Worm (Caenorhabditis elegans) whole organism, early embryonic: ENCODE measurements around the gene bmk-1.
A peak's percentile ranks its signal among the peaks of the same experiment; 100 is the strongest.

Source experiments
- B0310.2 ChIP-seq: sonication (generic microtip); optimal IDR thresholded peaks from 2 replicates; lab custom pipeline; 2016; ENCODE audit warnings: mild to moderate bottlenecking, missing genetic modification characterization, missing compliant biosample characterization
- F13C5.2 ChIP-seq: sonication (generic microtip); optimal IDR thresholded peaks from 2 replicates; lab custom pipeline; 2017; ENCODE audit warnings: mild to moderate bottlenecking, missing genetic modification characterization, inconsistent platforms, missing compliant biosample characterization
- aly-1 ChIP-seq: sonication (generic microtip); optimal IDR thresholded peaks from 2 replicates; lab custom pipeline; 2016; ENCODE audit warnings: missing genetic modification characterization, missing compliant biosample characterization
- ama-1 ChIP-seq: fragments of 150-350 bp; optimal IDR thresholded peaks from 2 replicates; lab custom pipeline; 2014
- ceh-13 ChIP-seq: fragments of 200-800 bp; sonication (Bioruptor generic); optimal IDR thresholded peaks from 2 replicates; lab custom pipeline; 2018; ENCODE audit warnings: mild to moderate bottlenecking, missing genetic modification characterization, missing compliant biosample characterization
- ceh-36 ChIP-seq: sonication (generic microtip); optimal IDR thresholded peaks from 2 replicates; lab custom pipeline; 2016; ENCODE audit warnings: missing genetic modification characterization, inconsistent platforms, missing compliant biosample characterization
- ets-7 ChIP-seq: sonication (generic microtip); optimal IDR thresholded peaks from 2 replicates; lab custom pipeline; 2016; ENCODE audit warnings: missing genotype, missing genetic modification characterization, missing compliant biosample characterization
- flt-1 ChIP-seq: fragments of 200-800 bp; sonication (Bioruptor generic); IDR thresholded peaks from 2 replicates; pipeline ENCODE4 v1.3.6; 2022; ENCODE audit warnings: missing genetic modification characterization, missing compliant biosample characterization
- hmbx-1 ChIP-seq: sonication (generic microtip); optimal IDR thresholded peaks from 2 replicates; lab custom pipeline; 2016; ENCODE audit warnings: mild to moderate bottlenecking, missing genetic modification characterization, missing compliant biosample characterization
- hmg-4 ChIP-seq: fragments of 200-800 bp; sonication (Bioruptor generic); optimal IDR thresholded peaks from 2 replicates; lab custom pipeline; 2018; ENCODE audit warnings: mild to moderate bottlenecking, missing genetic modification characterization, missing compliant biosample characterization
- hnd-1 ChIP-seq: sonication (generic microtip); optimal IDR thresholded peaks from 2 replicates; lab custom pipeline; 2016; ENCODE audit warnings: missing genetic modification characterization, missing compliant biosample characterization
- pes-1 ChIP-seq: fragments of 200-800 bp; sonication (Bioruptor generic); IDR thresholded peaks from 2 replicates; pipeline ENCODE4 v1.3.6; 2022; ENCODE audit warnings: missing genetic modification reagents, missing genetic modification characterization, missing compliant biosample characterization
- scrt-1 ChIP-seq: fragments of 200-800 bp; sonication (Bioruptor generic); IDR thresholded peaks from 2 replicates; pipeline ENCODE4 v1.3.6; 2022; ENCODE audit warnings: missing genetic modification characterization, missing compliant biosample characterization
- sea-1 ChIP-seq: fragments of 200-800 bp; sonication (Bioruptor generic); conservative IDR thresholded peaks from 2 replicates; pipeline ENCODE4 v1.3.6; 2022; ENCODE audit warnings: missing genetic modification characterization, missing compliant biosample characterization
- tbx-11 ChIP-seq: fragments of 200-800 bp; sonication (Bioruptor generic); IDR thresholded peaks from 2 replicates; pipeline ENCODE4 v1.3.6; 2022; ENCODE audit warnings: missing genetic modification characterization, missing compliant biosample characterization
- tbx-37 ChIP-seq: fragments of 200-800 bp; sonication (Bioruptor generic); conservative IDR thresholded peaks from 2 replicates; pipeline ENCODE4 v1.3.6; 2022; ENCODE audit warnings: missing genetic modification reagents, missing genetic modification characterization, missing compliant biosample characterization
- tra-4 ChIP-seq: sonication (generic microtip); optimal IDR thresholded peaks from 2 replicates; lab custom pipeline; 2017; ENCODE audit warnings: missing genetic modification characterization, missing compliant biosample characterization

The bmk-1 gene

DNA sequence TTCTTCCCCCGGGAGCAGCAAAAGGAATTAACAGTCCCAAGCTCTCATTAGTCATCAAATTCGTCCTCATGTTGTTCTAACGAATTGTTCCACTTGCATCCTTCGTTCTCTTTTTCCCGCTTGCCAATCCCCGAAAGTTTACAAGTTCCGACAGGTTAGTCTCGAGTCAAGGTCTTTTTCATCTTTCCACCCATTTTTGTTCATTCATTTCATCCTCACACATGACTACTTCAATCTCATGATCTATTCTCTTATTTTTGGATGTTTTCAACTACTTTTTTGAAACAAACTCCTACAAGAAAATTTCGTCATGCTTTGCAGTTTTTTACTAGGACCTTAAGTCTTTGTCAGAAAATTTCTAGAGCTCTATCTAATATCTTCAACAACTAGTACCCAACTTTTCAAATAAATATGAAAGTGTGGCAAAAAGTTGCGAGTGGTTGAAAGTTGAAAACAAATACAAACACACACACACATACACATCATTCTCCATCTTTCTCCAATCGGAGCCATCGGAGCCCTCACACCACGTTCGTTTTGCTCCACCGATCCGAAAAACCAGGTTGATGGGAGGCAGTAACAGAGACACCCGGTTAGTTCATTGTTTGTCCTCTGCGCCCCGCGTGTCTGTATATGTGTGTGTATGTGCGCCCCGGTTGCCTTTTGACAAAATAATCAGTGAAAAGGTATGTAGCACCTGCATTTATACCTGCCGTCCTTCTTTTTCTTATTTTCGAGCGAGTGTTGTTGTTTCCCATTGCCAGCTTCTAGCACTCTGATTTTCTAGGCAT is 42.5 kb upstream of the bmk-1 start:
- TF ChIP-seq ets-7 (tag; lab: Kevin White, UChicago) (no peak), flt-1 (no peak), ama-1 (lab: Kevin White, UChicago) (no peak), hmg-4 (GFP tag; lab: Kevin White, UChicago) (no peak), tbx-37 (GFP tag; lab: Robert Waterston, UW) (no peak), pes-1 (no peak), tbx-11 (no peak), ceh-13 (no peak), B0310.2 (tag; lab: Kevin White, UChicago) (no peak), scrt-1 (GFP tag; lab: Robert Waterston, UW) (no peak), ceh-36 (tag; lab: Kevin White, UChicago) (no peak), sea-1 (no peak), aly-1 (tag; lab: Kevin White, UChicago) (no peak), F13C5.2 (tag; lab: Kevin White, UChicago) (no peak), hmbx-1 (tag; lab: Kevin White, UChicago) (no peak), tra-4 (no peak), hnd-1 (no peak)

- TF ChIP-seq F13C5.2 (tag; lab: Kevin White, UChicago): peak; percentile 13
- TF ChIP-seq ceh-13: no peak
- no peak for TF ChIP-seq tbx-37 (GFP tag; lab: Robert Waterston, UW)
- TF ChIP-seq flt-1: peak; percentile 40; the same call in 1 of the 2 replicates
- peak; percentile 80 for TF ChIP-seq hmg-4 (GFP tag; lab: Kevin White, UChicago)
Observed at ce11 chrV:14498204-14498603, 41.4 kb upstream of the bmk-1 start.

- TF ChIP-seq ets-7 (tag; lab: Kevin White, UChicago) (no peak), tbx-11 (no peak), hmbx-1 (tag; lab: Kevin White, UChicago) (no peak), pes-1 (no peak), sea-1 (no peak)
Observed at ce11 chrV:14496446-14496845, 39.7 kb upstream of the bmk-1 start.

DNA sequence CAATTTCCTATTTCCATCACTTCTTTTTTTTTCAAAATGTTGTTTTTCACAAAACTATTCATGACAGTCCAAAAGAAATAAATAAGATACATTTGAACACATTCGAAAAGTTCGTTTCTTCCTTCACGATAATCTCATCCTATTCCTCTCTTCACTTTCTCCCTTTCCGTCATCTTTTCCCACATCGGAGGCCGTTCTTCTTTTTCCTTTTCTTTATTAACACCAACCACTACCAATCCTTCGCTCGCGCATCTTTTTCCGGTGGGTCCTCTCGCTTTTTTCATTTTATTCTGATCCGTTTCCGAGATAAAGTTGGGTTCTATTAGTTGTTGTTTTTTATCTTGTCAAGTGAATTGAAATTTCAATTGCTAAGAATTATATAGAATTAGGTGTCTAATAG is 38.7 kb upstream of the bmk-1 start:
- TF ChIP-seq hmbx-1 (tag; lab: Kevin White, UChicago) (no peak), ceh-36 (tag; lab: Kevin White, UChicago) (no peak), tra-4 (no peak), tbx-11 (no peak), sea-1 (no peak), ceh-13 (no peak), hnd-1 (no peak), hmg-4 (GFP tag; lab: Kevin White, UChicago) (no peak), F13C5.2 (tag; lab: Kevin White, UChicago) (no peak), ets-7 (tag; lab: Kevin White, UChicago) (no peak), flt-1 (no peak), tbx-37 (GFP tag; lab: Robert Waterston, UW) (no peak), pes-1 (no peak), B0310.2 (tag; lab: Kevin White, UChicago) (no peak), aly-1 (tag; lab: Kevin White, UChicago) (no peak), scrt-1 (GFP tag; lab: Robert Waterston, UW) (no peak), ama-1 (lab: Kevin White, UChicago) (no peak)

- no peak for TF ChIP-seq tbx-37 (GFP tag; lab: Robert Waterston, UW)
- TF ChIP-seq scrt-1 (GFP tag; lab: Robert Waterston, UW): no peak
- no peak for TF ChIP-seq tbx-11
- no peak for TF ChIP-seq F13C5.2 (tag; lab: Kevin White, UChicago)
- TF ChIP-seq aly-1 (tag; lab: Kevin White, UChicago): no peak
- TF ChIP-seq hnd-1: no peak
- TF ChIP-seq ceh-13: no peak
Observed at ce11 chrV:14493665-14494064, 36.9 kb upstream of the bmk-1 start.

DNA sequence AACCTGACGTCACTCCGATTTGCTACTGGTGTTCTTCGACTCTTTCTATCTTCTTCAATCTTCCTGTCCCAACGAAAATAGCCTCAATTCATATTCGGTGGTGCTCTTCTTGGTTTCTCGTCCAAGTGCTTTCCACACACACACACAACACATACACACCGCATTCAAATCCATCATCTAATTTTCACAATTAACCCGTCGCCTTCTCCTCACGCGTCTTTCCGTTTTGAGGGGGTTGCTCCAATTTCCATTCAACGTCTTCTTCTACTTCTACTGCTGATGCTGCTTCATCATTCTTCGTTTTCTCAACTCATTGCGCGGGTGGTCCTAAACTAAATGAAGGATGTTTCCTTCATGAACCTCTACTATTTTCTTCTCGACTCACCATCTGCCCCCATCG is 34.3 kb upstream of the bmk-1 start:
- peak; percentile 25 for TF ChIP-seq F13C5.2 (tag; lab: Kevin White, UChicago)
- TF ChIP-seq B0310.2 (tag; lab: Kevin White, UChicago): no peak

- TF ChIP-seq tbx-37 (GFP tag; lab: Robert Waterston, UW): no peak
- TF ChIP-seq B0310.2 (tag; lab: Kevin White, UChicago): no peak
- no peak for TF ChIP-seq sea-1
- no peak for TF ChIP-seq aly-1 (tag; lab: Kevin White, UChicago)
- no peak for TF ChIP-seq ets-7 (tag; lab: Kevin White, UChicago)
- TF ChIP-seq ceh-36 (tag; lab: Kevin White, UChicago): no peak
- TF ChIP-seq F13C5.2 (tag; lab: Kevin White, UChicago): no peak
- no peak for TF ChIP-seq tbx-11
- TF ChIP-seq pes-1: no peak
- no peak for TF ChIP-seq hmg-4 (GFP tag; lab: Kevin White, UChicago)
- no peak for TF ChIP-seq tra-4
- TF ChIP-seq flt-1: no peak
- no peak for TF ChIP-seq ceh-13
Observed at ce11 chrV:14484582-14484981, 27.8 kb upstream of the bmk-1 start, which contains the start of gene R02D5.4. Gene R02D5.4, minus strand, starts transcription at chrV:14484682.

- no peak for TF ChIP-seq B0310.2 (tag; lab: Kevin White, UChicago)
- TF ChIP-seq tra-4: no peak
Observed at ce11 chrV:14482728-14483210, 26.0 kb upstream of the bmk-1 start, which contains the start of gene R02D5.3. Gene R02D5.3, plus strand, starts transcription at chrV:14483160.
